Worm (Caenorhabditis elegans) whole organism, young adult: Measurements from ENCODE around the gene F41C6.7.

Source experiments
- B0035.1 ChIP-seq: sonication (generic microtip); optimal IDR thresholded peaks from 2 replicates; lab custom pipeline; 2016; ENCODE audit warnings: missing genetic modification characterization, mild to moderate bottlenecking, missing compliant biosample characterization, missing genotype, missing genetic modification reagents
- B0336.3 ChIP-seq: fragments of 200-800 bp; sonication (Bioruptor generic); IDR thresholded peaks from 2 replicates; pipeline ENCODE4 v1.3.6; 2022; ENCODE audit warnings: missing genetic modification characterization, missing compliant biosample characterization
- F10E7.11 ChIP-seq: sonication (generic microtip); optimal IDR thresholded peaks from 2 replicates; lab custom pipeline; 2017; ENCODE audit warnings: mild to moderate bottlenecking, missing genetic modification characterization, moderate library complexity, missing compliant biosample characterization
- F33H1.4 ChIP-seq: fragments of 200-800 bp; sonication (Bioruptor generic); IDR thresholded peaks from 2 replicates; pipeline ENCODE4 v1.3.6; 2022; ENCODE audit warnings: missing genetic modification reagents, missing genetic modification characterization, missing compliant biosample characterization
- F37B4.10 ChIP-seq: fragments of 200-800 bp; sonication (Bioruptor generic); IDR thresholded peaks from 2 replicates; pipeline ENCODE4 v1.3.6; 2022; ENCODE audit warnings: missing genetic modification characterization, missing compliant biosample characterization
- F49E8.2 ChIP-seq: sonication (generic microtip); optimal IDR thresholded peaks from 3 replicates; lab custom pipeline; 2017; ENCODE audit warnings: missing genetic modification characterization, mild to moderate bottlenecking, missing compliant biosample characterization, antibody characterized with exemption, moderate library complexity; ENCODE audit not compliant: insufficient read depth
- F52B5.7 ChIP-seq: sonication (generic microtip); optimal IDR thresholded peaks from 2 replicates; lab custom pipeline; 2016; ENCODE audit warnings: mild to moderate bottlenecking, missing genetic modification characterization, missing compliant biosample characterization
- F57A8.1 ChIP-seq: fragments of 200-800 bp; sonication (Bioruptor generic); optimal IDR thresholded peaks from 2 replicates; lab custom pipeline; 2018; ENCODE audit warnings: mild to moderate bottlenecking, missing genetic modification characterization, moderate library complexity, missing compliant biosample characterization
- F57C9.4 ChIP-seq: sonication (generic microtip); optimal IDR thresholded peaks from 2 replicates; lab custom pipeline; 2017; ENCODE audit warnings: mild to moderate bottlenecking, missing genetic modification characterization, missing compliant biosample characterization
- Y53G8AR.9 ChIP-seq: fragments of 200-800 bp; sonication (Bioruptor generic); conservative IDR thresholded peaks from 2 replicates; pipeline ENCODE4 v1.3.6; 2022; ENCODE audit warnings: missing genetic modification reagents, missing genetic modification characterization, missing compliant biosample characterization
- Y56A3A.18 ChIP-seq: fragments of 200-800 bp; sonication (Bioruptor generic); IDR thresholded peaks from 2 replicates; pipeline ENCODE4 v1.3.6; 2022; ENCODE audit warnings: missing genetic modification reagents, missing genetic modification characterization, missing compliant biosample characterization
- akir-1 ChIP-seq: fragments of 200-800 bp; sonication (Bioruptor generic); optimal IDR thresholded peaks from 2 replicates; lab custom pipeline; 2018; ENCODE audit warnings: mild to moderate bottlenecking, missing genetic modification characterization, moderate library complexity, missing compliant biosample characterization
- aptf-3 ChIP-seq: fragments of 200-800 bp; sonication (Bioruptor generic); IDR thresholded peaks from 2 replicates; pipeline ENCODE4 v1.3.6; 2022; ENCODE audit warnings: missing genetic modification characterization, missing compliant biosample characterization
- athp-1 ChIP-seq: sonication (generic microtip); optimal IDR thresholded peaks from 2 replicates; lab custom pipeline; 2017; ENCODE audit warnings: mild to moderate bottlenecking, missing genetic modification characterization, missing compliant biosample characterization
- attf-3 ChIP-seq: fragments of 200-800 bp; sonication (Bioruptor generic); conservative IDR thresholded peaks from 2 replicates; pipeline ENCODE4 v1.3.6; 2022; ENCODE audit warnings: missing genetic modification reagents, missing genetic modification characterization, missing compliant biosample characterization
- bed-1 ChIP-seq: fragments of 200-800 bp; sonication (Bioruptor generic); IDR thresholded peaks from 2 replicates; pipeline ENCODE4 v1.3.6; 2022; ENCODE audit warnings: missing genetic modification reagents, missing genetic modification characterization, missing compliant biosample characterization
- bed-2 ChIP-seq: fragments of 200-800 bp; sonication (Bioruptor generic); IDR thresholded peaks from 2 replicates; pipeline ENCODE4 v1.3.6; 2022; ENCODE audit warnings: missing genetic modification reagents, missing genetic modification characterization, missing compliant biosample characterization
- cebp-1 ChIP-seq, 2 experiments: fragments of 200-800 bp in 1 of 2; sonication (Bioruptor generic) in 1 of 2; sonication (generic microtip) in 1 of 2; IDR thresholded peaks in 1 of 2; optimal IDR thresholded peaks in 1 of 2; 2 replicates each; pipeline versions ENCODE4 v1.3.6 to Lab custom; 2017 to 2022; ENCODE audit warnings: missing compliant biosample characterization in 2 of 2, missing genetic modification characterization in 2 of 2, mild to moderate bottlenecking in 1 of 2, missing genetic modification reagents in 1 of 2, moderate library complexity in 1 of 2
- ceh-27 ChIP-seq: fragments of 200-800 bp; sonication (Bioruptor generic); optimal IDR thresholded peaks from 2 replicates; lab custom pipeline; 2018; ENCODE audit warnings: mild to moderate bottlenecking, missing genetic modification characterization, moderate library complexity, missing compliant biosample characterization
- egl-18 ChIP-seq: fragments of 200-800 bp; sonication (Bioruptor generic); IDR thresholded peaks from 2 replicates; pipeline ENCODE4 v1.3.6; 2022; ENCODE audit warnings: missing genetic modification reagents, missing genetic modification characterization, missing compliant biosample characterization
- hlh-12 ChIP-seq: sonication (generic microtip); optimal IDR thresholded peaks from 2 replicates; lab custom pipeline; 2016; ENCODE audit warnings: missing genetic modification characterization, missing compliant biosample characterization
- hrde-1 ChIP-seq: sonication (generic microtip); optimal IDR thresholded peaks from 2 replicates; lab custom pipeline; 2016; ENCODE audit warnings: missing genetic modification characterization, mild to moderate bottlenecking, missing compliant biosample characterization, moderate library complexity, missing genotype, missing genetic modification reagents, borderline replicate concordance
- hsf-1 ChIP-seq: fragments of 200-800 bp; sonication (Bioruptor generic); IDR thresholded peaks from 2 replicates; pipeline ENCODE4 v1.3.6; 2022; ENCODE audit warnings: missing genetic modification reagents, missing genetic modification characterization, missing compliant biosample characterization
- lin-26 ChIP-seq: fragments of 200-800 bp; sonication (Bioruptor generic); IDR thresholded peaks from 2 replicates; pipeline ENCODE4 v1.3.6; 2022; ENCODE audit warnings: missing genetic modification reagents, missing genetic modification characterization, missing compliant biosample characterization
- lin-54 ChIP-seq: fragments of 200-800 bp; sonication (Bioruptor generic); optimal IDR thresholded peaks from 2 replicates; lab custom pipeline; 2018; ENCODE audit warnings: mild to moderate bottlenecking, missing genetic modification characterization, missing compliant biosample characterization
- lsl-1 ChIP-seq: fragments of 200-800 bp; sonication (Bioruptor generic); optimal IDR thresholded peaks from 2 replicates; lab custom pipeline; 2018; ENCODE audit warnings: mild to moderate bottlenecking, missing genetic modification characterization, moderate library complexity, missing compliant biosample characterization
- madf-6 ChIP-seq: fragments of 200-800 bp; sonication (Bioruptor generic); IDR thresholded peaks from 2 replicates; pipeline ENCODE4 v1.3.6; 2022; ENCODE audit warnings: missing genetic modification reagents, missing genetic modification characterization, missing compliant biosample characterization
- nfya-1 ChIP-seq: sonication (generic microtip); optimal IDR thresholded peaks from 2 replicates; lab custom pipeline; 2017; ENCODE audit warnings: antibody characterized with exemption, missing compliant biosample characterization, missing genetic modification characterization, borderline replicate concordance; ENCODE audit not compliant: insufficient read depth
- nhr-120 ChIP-seq: fragments of 200-800 bp; sonication (Bioruptor generic); IDR thresholded peaks from 2 replicates; pipeline ENCODE4 v1.3.6; 2022; ENCODE audit warnings: missing genetic modification characterization, missing compliant biosample characterization
- nhr-80 ChIP-seq: sonication (generic microtip); optimal IDR thresholded peaks from 2 replicates; lab custom pipeline; 2016; ENCODE audit warnings: missing genetic modification characterization, missing compliant biosample characterization
- sea-2 ChIP-seq: fragments of 200-800 bp; sonication (Bioruptor generic); IDR thresholded peaks from 2 replicates; pipeline ENCODE4 v1.3.6; 2022; ENCODE audit warnings: missing genetic modification characterization, missing compliant biosample characterization
- somi-1 ChIP-seq: fragments of 200-800 bp; sonication (Bioruptor generic); optimal IDR thresholded peaks from 2 replicates; lab custom pipeline; 2018; ENCODE audit warnings: mild to moderate bottlenecking, missing genetic modification characterization, missing compliant biosample characterization
- sptf-2 ChIP-seq: fragments of 200-800 bp; sonication (Bioruptor generic); optimal IDR thresholded peaks from 2 replicates; lab custom pipeline; 2018; ENCODE audit warnings: mild to moderate bottlenecking, missing genetic modification characterization, missing compliant biosample characterization
- unc-62 ChIP-seq: fragments of 150-350 bp; optimal IDR thresholded peaks from 2 replicates; lab custom pipeline; 2014; ENCODE audit warnings: missing biosample characterization, missing genetic modification reagents, missing genetic modification characterization
- zim-3 ChIP-seq: sonication (generic microtip); optimal IDR thresholded peaks from 2 replicates; lab custom pipeline; 2017; ENCODE audit warnings: mild to moderate bottlenecking, missing genetic modification characterization, moderate library complexity, missing compliant biosample characterization
- ztf-22 ChIP-seq: fragments of 200-800 bp; sonication (Bioruptor generic); optimal IDR thresholded peaks from 2 replicates; lab custom pipeline; 2018; ENCODE audit warnings: mild to moderate bottlenecking, missing genetic modification characterization, moderate library complexity, missing compliant biosample characterization

The F41C6.7 gene

ce11 chrX:6901078-6901477 lies 16.0 kb upstream of the F41C6.7 start, which contains the start of gene pes-23:
Gene pes-23, plus strand, starts transcription at chrX:6901378.
- TF ChIP-seq Y53G8AR.9 (no peak), B0035.1 (tag; lab: Kevin White, UChicago) (no peak), F57A8.1 (no peak), bed-1 (no peak)

- TF ChIP-seq nfya-1 (tag; lab: Kevin White, UChicago) (no peak), lsl-1 (GFP tag; lab: Kevin White, UChicago) (no peak), F37B4.10 (GFP tag; lab: Robert Waterston, UW) (no peak), egl-18 (GFP tag; lab: Robert Waterston, UW) (no peak), F49E8.2 (tag; lab: Kevin White, UChicago) (no peak), lin-54 (GFP tag; lab: Kevin White, UChicago) (no peak), akir-1 (GFP tag; lab: Kevin White, UChicago) (no peak), F33H1.4 (GFP tag; lab: Robert Waterston, UW) (no peak), unc-62 (GFP tag; lab: Kevin White, UChicago) (no peak), F57C9.4 (no peak), hlh-12 (tag; lab: Kevin White, UChicago) (no peak), sea-2 (no peak), bed-2 (GFP tag; lab: Robert Waterston, UW) (no peak), Y56A3A.18 (GFP tag; lab: Robert Waterston, UW) (no peak), hrde-1 (tag; lab: Kevin White, UChicago) (no peak), B0336.3 (no peak), somi-1 (GFP tag; lab: Kevin White, UChicago) (no peak), athp-1 (no peak), F10E7.11 (tag; lab: Kevin White, UChicago) (no peak)
- TF ChIP-seq, all 124 proteins: peak for 0
Observed at ce11 chrX:6899848-6900247, 14.8 kb upstream of the F41C6.7 start, which contains the start of gene F14B8.4. Gene F14B8.4, minus strand, starts transcription at chrX:6899948.

- TF ChIP-seq sptf-2 (GFP tag; lab: Kevin White, UChicago) (no peak), nhr-80 (tag; lab: Kevin White, UChicago) (no peak), F10E7.11 (tag; lab: Kevin White, UChicago) (no peak), lin-26 (GFP tag; lab: Robert Waterston, UW) (no peak), B0336.3 (no peak), nhr-120 (GFP tag; lab: Robert Waterston, UW) (no peak), hlh-12 (tag; lab: Kevin White, UChicago) (no peak), F52B5.7 (tag; lab: Kevin White, UChicago) (no peak), lin-54 (GFP tag; lab: Kevin White, UChicago) (no peak), ceh-27 (no peak), aptf-3 (GFP tag; lab: Robert Waterston, UW) (no peak), madf-6 (no peak), cebp-1 (GFP tag; IDR thresholded peaks at IDR 0.05; lab: Robert Waterston, UW) (no peak), cebp-1 (tag; optimal IDR thresholded peaks at IDR 0.05; lab: Kevin White, UChicago) (no peak), hsf-1 (no peak)
- TF ChIP-seq, all 124 proteins: peak for 0
Observed at ce11 chrX:6894104-6894503, 9.0 kb upstream of the F41C6.7 start.

- TF ChIP-seq F57A8.1, result no peak
- no peak for TF ChIP-seq ztf-22
- TF ChIP-seq attf-3 (GFP tag; lab: Robert Waterston, UW), result no peak
- TF ChIP-seq zim-3 (tag; lab: Kevin White, UChicago), result no peak
- no peak for TF ChIP-seq sptf-2 (GFP tag; lab: Kevin White, UChicago)
Observed at ce11 chrX:6893074-6893473, 8.0 kb upstream of the F41C6.7 start.
